Worm (Caenorhabditis elegans): ENCODE measurements around the gene F22F7.3.

DNA sequence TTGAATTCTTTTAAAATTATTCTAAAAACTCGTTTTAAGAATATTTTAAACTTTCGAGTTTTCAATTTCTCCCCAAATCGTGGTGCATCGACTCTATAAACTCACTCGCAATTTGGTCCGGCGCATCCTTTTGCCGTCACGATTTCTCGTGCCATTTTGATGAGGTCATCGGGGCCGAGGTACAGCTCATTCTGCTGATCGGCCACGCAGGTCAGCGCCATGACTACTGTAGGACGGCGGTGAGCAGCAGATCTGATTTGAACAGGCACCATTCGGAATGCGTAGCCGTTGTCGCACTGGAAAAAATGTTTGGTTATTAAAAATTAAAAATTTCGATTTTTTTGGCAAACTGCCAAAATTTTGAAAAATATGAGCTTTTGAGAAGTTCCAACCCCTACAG, 22.2 kb downstream of the F22F7.3 start:
- no peak for TF ChIP-seq nhr-43 (tag; optimal IDR thresholded peaks at IDR 0.05; ENCODE audit: poor library complexity, severe bottlenecking)
- no peak for TF ChIP-seq fkh-10 (GFP tag; optimal IDR thresholded peaks at IDR 0.05)
- no peak for TF ChIP-seq aly-2 (tag; optimal IDR thresholded peaks at IDR 0.05)
- TF ChIP-seq elt-3 (tag; optimal IDR thresholded peaks at IDR 0.05), result no peak
- no peak for TF ChIP-seq eor-1 (tag; optimal IDR thresholded peaks at IDR 0.05)
- no peak for TF ChIP-seq unc-39 (tag; optimal IDR thresholded peaks at IDR 0.05)
- TF ChIP-seq fos-1 (tag; optimal IDR thresholded peaks at IDR 0.05), result no peak
- TF ChIP-seq nfya-1 (tag; optimal IDR thresholded peaks at IDR 0.05; ENCODE audit: insufficient read depth), result no peak
- TF ChIP-seq ama-1 (optimal IDR thresholded peaks at IDR 0.05), result no peak
- TF ChIP-seq pqm-1 (tag; optimal IDR thresholded peaks at IDR 0.05), result no peak
- no peak for TF ChIP-seq snpc-4 (tag; optimal IDR thresholded peaks at IDR 0.05)
- no peak for TF ChIP-seq egl-27 (tag; optimal IDR thresholded peaks at IDR 0.05)
